Fruit fly (Drosophila melanogaster): ENCODE measurements around the gene dac.

Gene dac

DNA sequence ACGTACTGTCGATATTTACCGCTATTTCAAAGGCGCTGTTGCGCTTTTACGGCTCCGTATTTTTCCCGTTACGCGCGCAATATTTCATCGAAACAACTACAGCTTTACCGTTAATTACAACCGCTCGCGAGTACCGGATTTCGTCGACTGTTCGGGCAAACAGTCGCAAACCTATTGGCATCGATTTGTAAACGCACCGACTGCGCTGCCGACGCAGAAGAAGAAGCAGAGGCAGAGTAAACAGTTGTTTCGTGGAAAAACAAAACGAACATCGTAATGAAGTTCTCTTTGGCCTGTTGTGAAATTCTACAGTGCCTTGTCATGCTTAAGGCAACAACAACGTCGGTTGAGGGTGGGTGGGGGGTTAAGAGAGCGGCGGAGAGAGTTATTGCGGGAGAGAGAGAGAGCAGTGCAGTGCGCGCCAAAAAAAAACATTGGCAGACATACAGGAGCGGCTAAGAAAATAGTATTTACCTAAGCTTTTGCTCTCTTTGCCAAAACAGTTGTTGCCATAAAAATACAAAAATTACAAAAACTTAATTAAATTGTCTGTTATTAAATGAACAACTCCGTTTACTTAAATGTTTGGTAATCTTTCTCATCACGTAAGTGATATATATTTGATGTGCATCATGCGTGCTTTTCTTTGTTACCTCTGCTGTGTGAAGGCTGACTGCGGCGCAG lies 47.0 kb upstream of the dac start, which contains the start of gene CG5953 (continued):
- peak; percentile 97 for TF ChIP-seq CG9727 (GFP tag; optimal IDR thresholded peaks at IDR 0.05)
- TF ChIP-seq NC2α (GFP tag; optimal IDR thresholded peaks at IDR 0.05) = peak; percentile 82
- peak; percentile 95 for TF ChIP-seq CG16815 (GFP tag; optimal IDR thresholded peaks at IDR 0.05)
- TF ChIP-seq CG10979 (tag; optimal IDR thresholded peaks at IDR 0.05) = peak; percentile 98
- peak; percentile 93 for TF ChIP-seq Rx (GFP tag; IDR thresholded peaks at IDR 0.05)
- TF ChIP-seq CG11093 (GFP tag; IDR thresholded peaks at IDR 0.05) = peak; percentile 97
- TF ChIP-seq CG6854 (GFP tag; optimal IDR thresholded peaks at IDR 0.05) = peak; percentile 97
- TF ChIP-seq Fer2 (tag; optimal IDR thresholded peaks at IDR 0.05) = peak; percentile 92
- TF ChIP-seq ewg (GFP tag; optimal IDR thresholded peaks at IDR 0.05) = peak; percentile 95
- peak; percentile 94 for TF ChIP-seq Camta (GFP tag; optimal IDR thresholded peaks at IDR 0.05)
- TF ChIP-seq CG13775 (GFP tag; optimal IDR thresholded peaks at IDR 0.05) = peak; percentile 94
- TF ChIP-seq GATAe (GFP tag; conservative IDR thresholded peaks at IDR 0.05) = peak; percentile 88
- peak; percentile 85 for TF ChIP-seq CG10462 (GFP tag; optimal IDR thresholded peaks at IDR 0.05)
- TF ChIP-seq sc (optimal IDR thresholded peaks at IDR 0.05) = no peak
- peak; percentile 94 for TF ChIP-seq sc (GFP tag; optimal IDR thresholded peaks at IDR 0.05)
- TF ChIP-seq dmrt11E (tag; optimal IDR thresholded peaks at IDR 0.05) = peak; percentile 95
- TF ChIP-seq sr (GFP tag; IDR thresholded peaks at IDR 0.05) = peak; percentile 32; the same call in 1 of the 3 replicates
- TF ChIP-seq CG7928 (GFP tag; optimal IDR thresholded peaks at IDR 0.05) = peak; percentile 75
- TF ChIP-seq mam (GFP tag; optimal IDR thresholded peaks at IDR 0.05) = peak; percentile 94
- TF ChIP-seq CG8359 (GFP tag; optimal IDR thresholded peaks at IDR 0.05; ENCODE audit: borderline replicate concordance) = peak; percentile 92
- peak; percentile 93 for TF ChIP-seq mirr (GFP tag; optimal IDR thresholded peaks at IDR 0.05)
- peak; percentile 88 for TF ChIP-seq CG6654 (GFP tag; optimal IDR thresholded peaks at IDR 0.05)
- peak; percentile 81 for TF ChIP-seq B-H2 (GFP tag; optimal IDR thresholded peaks at IDR 0.05)
- peak; percentile 95 for TF ChIP-seq Spps (tag; optimal IDR thresholded peaks at IDR 0.05)
- TF ChIP-seq Ssrp (tag; optimal IDR thresholded peaks at IDR 0.05) = peak; percentile 96
- TF ChIP-seq CG12299 (tag; optimal IDR thresholded peaks at IDR 0.05) = peak; percentile 90
- peak; percentile 96 for TF ChIP-seq ap (GFP tag; IDR thresholded peaks at IDR 0.05)
- TF ChIP-seq bab2 (GFP tag; optimal IDR thresholded peaks at IDR 0.05) = peak; percentile 95

DNA sequence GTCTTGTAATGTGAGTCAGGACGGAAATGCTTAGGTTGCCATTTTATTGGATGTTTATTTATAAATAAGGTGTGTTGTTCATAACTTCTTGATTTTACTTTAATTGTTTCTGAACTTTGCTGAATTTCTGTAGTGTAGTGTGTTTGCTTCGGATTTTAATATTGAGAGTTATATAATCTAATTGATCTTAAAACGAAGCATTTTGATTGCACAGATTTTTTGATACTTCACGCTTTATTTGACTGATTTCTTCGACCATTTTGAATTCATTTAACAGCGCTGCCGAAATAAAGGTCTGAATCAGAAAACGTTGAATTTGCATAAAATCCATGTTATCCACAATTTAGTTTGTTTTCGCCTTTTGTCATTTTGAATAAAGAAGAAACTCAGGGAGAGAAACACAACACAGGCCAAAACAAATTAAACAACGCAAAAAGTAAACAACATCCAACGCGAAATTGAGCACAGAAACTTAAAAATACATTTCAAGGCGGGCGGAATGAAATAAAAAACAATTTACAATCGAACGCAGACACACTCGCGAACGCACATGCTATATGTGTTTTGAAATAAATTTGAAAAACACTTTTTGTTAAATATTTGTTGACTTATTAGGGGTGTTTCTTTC lies 45.8 kb upstream of the dac start:
- TF ChIP-seq CG5245 (GFP tag; optimal IDR thresholded peaks at IDR 0.05) (no peak), stc (GFP tag; IDR thresholded peaks at IDR 0.05) (0 out of 2 replicates have a peak, but pooled peaks have one; percentile 18), Fer3 (tag; optimal IDR thresholded peaks at IDR 0.05) (no peak), sim (GFP tag; IDR thresholded peaks at IDR 0.05) (no peak), unpg (GFP tag; optimal IDR thresholded peaks at IDR 0.05) (peak; percentile 32), ci (GFP tag; IDR thresholded peaks at IDR 0.05) (no peak), HHEX (GFP tag; optimal IDR thresholded peaks at IDR 0.05) (peak; percentile 40), Hmr (GFP tag; optimal IDR thresholded peaks at IDR 0.05) (peak; percentile 42), CG32532 (GFP tag; IDR thresholded peaks at IDR 0.05) (no peak), yki (optimal IDR thresholded peaks at IDR 0.05) (no peak), CG2116 (GFP tag; optimal IDR thresholded peaks at IDR 0.05) (no peak), CG15269 (tag; optimal IDR thresholded peaks at IDR 0.05) (peak; percentile 10), CG14014 (GFP tag; IDR thresholded peaks at IDR 0.05) (peak; percentile 27; the same call in 1 of the 2 replicates), CG12071 (GFP tag; optimal IDR thresholded peaks at IDR 0.05) (no peak), chm (GFP tag; IDR thresholded peaks at IDR 0.05) (no peak; the same call in 1 of the 2 replicates), dmrt99B (tag; optimal IDR thresholded peaks at IDR 0.05) (peak; percentile 27), Med (GFP tag) (peak; percentile 17), CG11504 (tag; optimal IDR thresholded peaks at IDR 0.05) (peak; percentile 9), CG13894 (tag; optimal IDR thresholded peaks at IDR 0.05) (peak; percentile 30), Dp (GFP tag; optimal IDR thresholded peaks at IDR 0.05) (no peak), chinmo (GFP tag; IDR thresholded peaks at IDR 0.05; ENCODE audit: partially characterized antibody) (0 out of 4 replicates have a peak, but pooled peaks have one; percentile 10), tap (tag; optimal IDR thresholded peaks at IDR 0.05) (peak; percentile 18)

Measured in whole organism, embryonic.